Worm (Caenorhabditis elegans) whole organism, L4 larva: ENCODE data around the gene ZK1127.4.

Experiments
- dve-1 ChIP-seq: sonication (generic microtip); optimal IDR thresholded peaks from 2 replicates; lab custom pipeline; 2017; ENCODE audit warnings: antibody characterized with exemption, mild to moderate bottlenecking, missing genetic modification characterization, missing compliant biosample characterization; ENCODE audit not compliant: insufficient read depth
- egl-27 ChIP-seq: sonication (generic microtip); optimal IDR thresholded peaks from 3 replicates; lab custom pipeline; 2017; ENCODE audit warnings: missing biosample characterization, missing genetic modification reagents, missing genetic modification characterization
- hif-1 ChIP-seq, 2 experiments: sonication (generic microtip); optimal IDR thresholded peaks; 2 replicates each; lab custom pipeline; 2016 to 2017; ENCODE audit warnings: missing compliant biosample characterization in 2 of 2, missing genetic modification characterization in 2 of 2, missing genetic modification reagents in 2 of 2, missing genotype in 2 of 2, mild to moderate bottlenecking in 1 of 2
- mxl-3 ChIP-seq: fragments of 200-800 bp; sonication (Bioruptor generic); optimal IDR thresholded peaks from 2 replicates; lab custom pipeline; 2018; ENCODE audit warnings: mild to moderate bottlenecking, missing genetic modification characterization, missing compliant biosample characterization
- skn-1 ChIP-seq: fragments of 150-350 bp; optimal IDR thresholded peaks from 2 replicates; lab custom pipeline; 2014; ENCODE audit warnings: missing biosample characterization, missing genetic modification characterization
- tag-97 ChIP-seq: fragments of 200-800 bp; sonication (Bioruptor generic); IDR thresholded peaks from 2 replicates; pipeline ENCODE4 v1.3.6; 2022; ENCODE audit warnings: missing genetic modification characterization, missing compliant biosample characterization

DNA sequence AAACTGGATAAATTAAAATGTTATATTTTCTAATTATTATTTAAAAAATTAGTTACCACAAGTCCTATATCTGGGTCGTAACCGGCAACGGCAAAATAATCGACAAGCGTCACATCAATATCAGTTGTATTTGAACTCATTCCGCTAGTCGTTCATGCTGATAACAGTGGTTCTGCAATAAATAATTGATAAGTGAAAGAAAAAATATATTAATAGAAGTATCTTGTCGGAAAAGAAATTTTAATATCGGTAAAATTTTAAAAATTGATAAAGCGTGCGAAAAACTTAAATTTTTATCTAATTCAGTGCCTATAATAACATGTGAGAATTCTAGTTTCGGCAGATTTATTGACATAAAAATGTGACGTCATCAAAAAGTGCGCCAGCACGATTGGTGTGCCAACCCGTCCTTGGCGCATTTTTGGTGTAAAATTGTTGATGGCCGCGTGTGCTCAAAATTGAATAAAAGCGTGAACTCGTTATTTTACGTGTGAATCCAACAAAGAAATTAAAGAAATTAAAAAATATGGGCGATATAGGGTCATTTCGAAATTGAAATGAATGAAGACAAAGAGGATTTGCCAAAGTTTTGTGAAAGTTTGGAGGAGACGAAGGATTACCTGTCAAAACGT, 31.3 kb upstream of the ZK1127.4 start, which contains the start of the genes lst-6 and lst-5:
- TF ChIP-seq mxl-3 (GFP tag; lab: Kevin White, UChicago), result peak; percentile 19
- TF ChIP-seq skn-1 (tag; lab: Kevin White, UChicago), result no peak
- no peak for TF ChIP-seq egl-27 (tag; lab: Kevin White, UChicago)
- peak in 1 of 2 experiments; percentile 41 for TF ChIP-seq hif-1 (tag; optimal IDR thresholded peaks at IDR 0.05; lab: Kevin White, UChicago)
- no peak for TF ChIP-seq tag-97 (GFP tag; lab: Robert Waterston, UW)
- peak; percentile 55 for TF ChIP-seq dve-1 (tag; lab: Kevin White, UChicago)
